Worm (Caenorhabditis elegans) whole organism, late embryonic: ENCODE results near the gene C11G6.2.

Source experiments
- F13H6.1 ChIP-seq: sonication (generic microtip); optimal IDR thresholded peaks from 2 replicates; lab custom pipeline; 2016; ENCODE audit warnings: missing genetic modification characterization, missing compliant biosample characterization
- T23F11.4 ChIP-seq: fragments of 200-800 bp; sonication (Bioruptor generic); optimal IDR thresholded peaks from 2 replicates; lab custom pipeline; 2018; ENCODE audit warnings: mild to moderate bottlenecking, missing genetic modification characterization, missing compliant biosample characterization
- Y22D7AL.16 ChIP-seq: sonication (generic microtip); optimal IDR thresholded peaks from 2 replicates; lab custom pipeline; 2016; ENCODE audit warnings: missing genetic modification characterization, missing compliant biosample characterization
- ahr-1 ChIP-seq: sonication (generic microtip); optimal IDR thresholded peaks from 2 replicates; lab custom pipeline; 2016; ENCODE audit warnings: missing genetic modification characterization, missing compliant biosample characterization
- ama-1 ChIP-seq: fragments of 150-350 bp; optimal IDR thresholded peaks from 2 replicates; lab custom pipeline; 2014
- ceh-18 ChIP-seq: sonication (generic microtip); optimal IDR thresholded peaks from 2 replicates; lab custom pipeline; 2016; ENCODE audit warnings: missing genetic modification characterization, missing compliant biosample characterization
- ceh-45 ChIP-seq: fragments of 200-800 bp; sonication (Bioruptor generic); IDR thresholded peaks from 2 replicates; pipeline ENCODE4 v1.3.6; 2022; ENCODE audit warnings: missing genetic modification reagents, missing genetic modification characterization, missing compliant biosample characterization
- ceh-48 ChIP-seq: sonication (generic microtip); optimal IDR thresholded peaks from 2 replicates; lab custom pipeline; 2016; ENCODE audit warnings: missing genetic modification characterization, inconsistent platforms, missing compliant biosample characterization
- ceh-6 ChIP-seq: fragments of 200-800 bp; sonication (Bioruptor generic); optimal IDR thresholded peaks from 2 replicates; lab custom pipeline; 2018; ENCODE audit warnings: mild to moderate bottlenecking, missing genetic modification characterization, missing compliant biosample characterization
- ceh-9 ChIP-seq: sonication (generic microtip); optimal IDR thresholded peaks from 2 replicates; lab custom pipeline; 2016; ENCODE audit warnings: mild to moderate bottlenecking, missing genetic modification characterization, inconsistent platforms, missing compliant biosample characterization
- dve-1 ChIP-seq: sonication (generic microtip); optimal IDR thresholded peaks from 2 replicates; lab custom pipeline; 2017; ENCODE audit warnings: antibody characterized with exemption, mild to moderate bottlenecking, missing genetic modification characterization, missing compliant biosample characterization
- elt-2 ChIP-seq: sonication (generic microtip); optimal IDR thresholded peaks from 2 replicates; lab custom pipeline; 2016; ENCODE audit warnings: missing genetic modification reagents, missing genetic modification characterization, missing compliant biosample characterization
- ets-4 ChIP-seq: sonication (generic microtip); optimal IDR thresholded peaks from 2 replicates; lab custom pipeline; 2016; ENCODE audit warnings: missing genetic modification characterization, missing compliant biosample characterization
- eyg-1 ChIP-seq: sonication (generic microtip); optimal IDR thresholded peaks from 2 replicates; lab custom pipeline; 2016; ENCODE audit warnings: missing genotype, missing genetic modification characterization, missing compliant biosample characterization
- fax-1 ChIP-seq: sonication (generic microtip); optimal IDR thresholded peaks from 2 replicates; lab custom pipeline; 2016; ENCODE audit warnings: missing genotype, missing genetic modification characterization, missing compliant biosample characterization
- fkh-6 ChIP-seq: sonication (generic microtip); optimal IDR thresholded peaks from 2 replicates; lab custom pipeline; 2016; ENCODE audit warnings: missing genetic modification characterization, missing compliant biosample characterization
- gmeb-2 ChIP-seq: sonication (generic microtip); optimal IDR thresholded peaks from 2 replicates; lab custom pipeline; 2016; ENCODE audit warnings: missing genetic modification characterization, inconsistent platforms, missing compliant biosample characterization
- hlh-13 ChIP-seq: fragments of 200-800 bp; sonication (Bioruptor generic); optimal IDR thresholded peaks from 2 replicates; lab custom pipeline; 2018; ENCODE audit warnings: mild to moderate bottlenecking, missing genetic modification characterization, missing compliant biosample characterization
- hlh-15 ChIP-seq: sonication (generic microtip); optimal IDR thresholded peaks from 2 replicates; lab custom pipeline; 2016; ENCODE audit warnings: missing genetic modification characterization, missing compliant biosample characterization
- hlh-30 ChIP-seq: sonication (generic microtip); optimal IDR thresholded peaks from 2 replicates; lab custom pipeline; 2017; ENCODE audit warnings: antibody characterized with exemption, missing genetic modification characterization, missing compliant biosample characterization; ENCODE audit not compliant: insufficient read depth
- hlh-6 ChIP-seq: sonication (generic microtip); optimal IDR thresholded peaks from 2 replicates; lab custom pipeline; 2016; ENCODE audit warnings: missing genotype, missing genetic modification characterization, missing compliant biosample characterization
- lin-11 ChIP-seq: fragments of 200-800 bp; sonication (Bioruptor generic); optimal IDR thresholded peaks from 2 replicates; lab custom pipeline; 2018; ENCODE audit warnings: mild to moderate bottlenecking, missing genetic modification characterization, missing compliant biosample characterization
- madf-2 ChIP-seq: sonication (generic microtip); optimal IDR thresholded peaks from 2 replicates; lab custom pipeline; 2017; ENCODE audit warnings: missing genetic modification characterization, missing compliant biosample characterization
- mec-3 ChIP-seq: sonication (generic microtip); optimal IDR thresholded peaks from 2 replicates; lab custom pipeline; 2016; ENCODE audit warnings: borderline replicate concordance, missing genetic modification characterization, missing compliant biosample characterization
- nfya-1 ChIP-seq: sonication (generic microtip); optimal IDR thresholded peaks from 2 replicates; lab custom pipeline; 2017; ENCODE audit warnings: missing genetic modification characterization, mild to moderate bottlenecking, missing compliant biosample characterization, antibody characterized with exemption, moderate library complexity
- nhr-232 ChIP-seq: sonication (generic microtip); optimal IDR thresholded peaks from 2 replicates; lab custom pipeline; 2016; ENCODE audit warnings: missing genetic modification characterization, missing compliant biosample characterization
- npax-4 ChIP-seq: sonication (generic microtip); optimal IDR thresholded peaks from 2 replicates; lab custom pipeline; 2016; ENCODE audit warnings: missing genetic modification characterization, missing compliant biosample characterization
- pat-9 ChIP-seq: fragments of 200-800 bp; sonication (Bioruptor generic); optimal IDR thresholded peaks from 2 replicates; lab custom pipeline; 2018; ENCODE audit warnings: mild to moderate bottlenecking, missing genetic modification characterization, moderate library complexity, missing compliant biosample characterization
- pax-1 ChIP-seq: fragments of 150-350 bp; optimal IDR thresholded peaks from 2 replicates; lab custom pipeline; 2014; ENCODE audit warnings: missing biosample characterization, missing genetic modification characterization
- pqm-1 ChIP-seq: sonication (generic microtip); optimal IDR thresholded peaks from 2 replicates; lab custom pipeline; 2016; ENCODE audit warnings: missing genetic modification characterization, missing compliant biosample characterization
- pros-1 ChIP-seq: fragments of 150-350 bp; optimal IDR thresholded peaks from 2 replicates; lab custom pipeline; 2014; ENCODE audit warnings: missing biosample characterization, missing genetic modification reagents, missing genetic modification characterization
- rnt-1 ChIP-seq: sonication (generic microtip); optimal IDR thresholded peaks from 2 replicates; lab custom pipeline; 2016; ENCODE audit warnings: missing genetic modification characterization, missing compliant biosample characterization
- syd-9 ChIP-seq: sonication (generic microtip); optimal IDR thresholded peaks from 2 replicates; lab custom pipeline; 2016; ENCODE audit warnings: mild to moderate bottlenecking, missing genetic modification characterization, moderate library complexity, missing compliant biosample characterization
- tbx-2 ChIP-seq: sonication (generic microtip); optimal IDR thresholded peaks from 2 replicates; lab custom pipeline; 2016; ENCODE audit warnings: missing genetic modification characterization, missing compliant biosample characterization
- unc-3 ChIP-seq, 2 experiments: fragments of 200-800 bp in 1 of 2; sonication (Bioruptor generic) in 1 of 2; sonication (generic microtip) in 1 of 2; conservative IDR thresholded peaks in 1 of 2; optimal IDR thresholded peaks in 1 of 2; 2 replicates each; pipeline versions ENCODE4 v1.3.6 to Lab custom; 2016 to 2022; ENCODE audit warnings: missing compliant biosample characterization in 2 of 2, missing genetic modification characterization in 2 of 2, missing genetic modification reagents in 1 of 2
- unc-42 ChIP-seq: sonication (generic microtip); optimal IDR thresholded peaks from 2 replicates; lab custom pipeline; 2016; ENCODE audit warnings: missing genotype, missing genetic modification characterization, missing compliant biosample characterization
- unc-55 ChIP-seq: sonication (generic microtip); optimal IDR thresholded peaks from 2 replicates; lab custom pipeline; 2017; ENCODE audit warnings: missing biosample characterization, missing genetic modification reagents, missing genetic modification characterization
- unc-86 ChIP-seq: sonication (generic microtip); optimal IDR thresholded peaks from 2 replicates; lab custom pipeline; 2016; ENCODE audit warnings: missing genetic modification characterization, missing compliant biosample characterization
- zip-5 ChIP-seq: sonication (generic microtip); optimal IDR thresholded peaks from 2 replicates; lab custom pipeline; 2016; ENCODE audit warnings: missing genetic modification characterization, missing compliant biosample characterization
- ztf-16 ChIP-seq: sonication (generic microtip); optimal IDR thresholded peaks from 2 replicates; lab custom pipeline; 2017; ENCODE audit warnings: missing genetic modification characterization, missing compliant biosample characterization

Gene C11G6.2

ce11 chrX:16331932-16332485, 3.6 kb downstream of the C11G6.2 start, which contains the start of gene taf-3 (continued):
- TF ChIP-seq mec-3 (tag; lab: Kevin White, UChicago) (no peak), Y22D7AL.16 (tag; lab: Kevin White, UChicago) (no peak), F13H6.1 (tag; lab: Kevin White, UChicago) (peak; percentile 21), ahr-1 (tag; lab: Kevin White, UChicago) (no peak), madf-2 (no peak), nhr-232 (tag; lab: Kevin White, UChicago) (no peak), ceh-18 (peak; percentile 5), nfya-1 (tag; lab: Kevin White, UChicago) (peak; percentile 17), tbx-2 (tag; lab: Kevin White, UChicago) (peak; percentile 48)

- TF ChIP-seq rnt-1 (tag; lab: Kevin White, UChicago): no peak
- no peak for TF ChIP-seq hlh-6
- no peak for TF ChIP-seq pqm-1 (tag; lab: Kevin White, UChicago)
- no peak for TF ChIP-seq madf-2
- TF ChIP-seq fkh-6 (tag; lab: Kevin White, UChicago): no peak
- TF ChIP-seq ama-1 (lab: Kevin White, UChicago): no peak
- TF ChIP-seq pros-1 (tag; lab: Kevin White, UChicago): no peak
- no peak for TF ChIP-seq ets-4 (tag; lab: Kevin White, UChicago)
- no peak for TF ChIP-seq ceh-45 (GFP tag; lab: Robert Waterston, UW)
- no peak for TF ChIP-seq ceh-9 (tag; lab: Kevin White, UChicago)
- no peak for TF ChIP-seq unc-55 (GFP tag; lab: Kevin White, UChicago)
- no peak for TF ChIP-seq ceh-48 (tag; lab: Kevin White, UChicago)
- no peak for TF ChIP-seq hlh-30 (tag; lab: Kevin White, UChicago)
- TF ChIP-seq dve-1: no peak
- TF ChIP-seq lin-11 (tag; lab: Kevin White, UChicago): no peak
- no peak for TF ChIP-seq zip-5
- TF ChIP-seq elt-2 (tag; lab: Kevin White, UChicago): no peak
- no peak for TF ChIP-seq gmeb-2 (tag; lab: Kevin White, UChicago)
Observed at ce11 chrX:16335396-16335795, 7.0 kb downstream of the C11G6.2 start.

- TF ChIP-seq pax-1 (no peak), ceh-6 (no peak), ahr-1 (tag; lab: Kevin White, UChicago) (no peak), hlh-15 (tag; lab: Kevin White, UChicago) (no peak), unc-3 (GFP tag; conservative IDR thresholded peaks at IDR 0.05; lab: Robert Waterston, UW) (no peak), unc-3 (tag; optimal IDR thresholded peaks at IDR 0.05; lab: Kevin White, UChicago) (no peak), lin-11 (tag; lab: Kevin White, UChicago) (no peak), mec-3 (tag; lab: Kevin White, UChicago) (no peak), fax-1 (tag; lab: Kevin White, UChicago) (no peak), ceh-45 (GFP tag; lab: Robert Waterston, UW) (no peak), nfya-1 (tag; lab: Kevin White, UChicago) (no peak), hlh-13 (no peak)
- TF ChIP-seq, all 69 proteins: peak for 0
Observed at ce11 chrX:16336940-16337339, 8.5 kb downstream of the C11G6.2 start.

ce11 chrX:16337399-16337798, 9.0 kb downstream of the C11G6.2 start:
- no peak for TF ChIP-seq ztf-16
- no peak for TF ChIP-seq syd-9

- TF ChIP-seq fax-1 (tag; lab: Kevin White, UChicago): no peak
- TF ChIP-seq unc-86 (tag; lab: Kevin White, UChicago): no peak
- no peak for TF ChIP-seq T23F11.4 (GFP tag; lab: Kevin White, UChicago)
- TF ChIP-seq F13H6.1 (tag; lab: Kevin White, UChicago): no peak
- no peak for TF ChIP-seq eyg-1 (tag; lab: Kevin White, UChicago)
- no peak for TF ChIP-seq pros-1 (tag; lab: Kevin White, UChicago)
- TF ChIP-seq npax-4: no peak
- TF ChIP-seq unc-42: no peak
- no peak for TF ChIP-seq pat-9 (tag; lab: Kevin White, UChicago)
Observed at ce11 chrX:16339207-16339606, 10.8 kb downstream of the C11G6.2 start.
